Fruit fly (Drosophila melanogaster) whole organism, prepupa: Measurements from ENCODE around the gene CG42237.

Experiments used
- Blimp-1 ChIP-seq: fragments of 200-800 bp; sonication (Bioruptor generic); optimal IDR thresholded peaks from 3 replicates; lab custom pipeline; 2017; ENCODE audit warnings: missing biosample characterization, missing genetic modification characterization, mild to moderate bottlenecking, moderate library complexity, missing genetic modification reagents
- CG10669 ChIP-seq: fragments of 200-800 bp; sonication (Bioruptor generic); optimal IDR thresholded peaks from 3 replicates; lab custom pipeline; 2018; ENCODE audit warnings: missing biosample characterization, mild to moderate bottlenecking, missing genetic modification characterization, moderate library complexity
- CG11294 ChIP-seq: fragments of 200-800 bp; sonication (Bioruptor generic); IDR thresholded peaks from 2 replicates; pipeline ENCODE4 v1.3.6; 2022; ENCODE audit warnings: missing biosample characterization, missing genetic modification characterization
- CG11762 ChIP-seq: fragments of 200-800 bp; sonication (Bioruptor generic); optimal IDR thresholded peaks from 3 replicates; lab custom pipeline; 2016; ENCODE audit warnings: missing biosample characterization, missing genetic modification characterization; ENCODE audit not compliant: insufficient read depth
- CG11902 ChIP-seq: fragments of 200-800 bp; sonication (Bioruptor generic); optimal IDR thresholded peaks from 3 replicates; lab custom pipeline; 2016; ENCODE audit warnings: missing biosample characterization, missing genetic modification characterization
- CG15336 ChIP-seq: fragments of 200-800 bp; sonication (Bioruptor generic); IDR thresholded peaks from 2 replicates; pipeline ENCODE4 v1.3.6; 2022; ENCODE audit warnings: missing biosample characterization, missing genetic modification characterization
- CG16779 ChIP-seq: fragments of 200-800 bp; sonication (Bioruptor generic); optimal IDR thresholded peaks from 3 replicates; lab custom pipeline; 2017; ENCODE audit warnings: missing biosample characterization, mild to moderate bottlenecking, missing genetic modification characterization
- CG3032 ChIP-seq: fragments of 200-800 bp; optimal IDR thresholded peaks from 2 replicates; lab custom pipeline; 2019; ENCODE audit warnings: missing biosample characterization, mild to moderate bottlenecking, missing genetic modification characterization, moderate library complexity
- CG31627 ChIP-seq: fragments of 200-800 bp; sonication (Bioruptor generic); optimal IDR thresholded peaks from 3 replicates; lab custom pipeline; 2016; ENCODE audit warnings: missing biosample characterization, missing genetic modification characterization
- CG32006 ChIP-seq: fragments of 200-800 bp; sonication (Bioruptor generic); optimal IDR thresholded peaks from 3 replicates; lab custom pipeline; 2017; ENCODE audit warnings: missing biosample characterization, mild to moderate bottlenecking, missing genetic modification characterization
- CG34406 ChIP-seq: fragments of 200-800 bp; sonication (Bioruptor generic); optimal IDR thresholded peaks from 3 replicates; lab custom pipeline; 2016; ENCODE audit warnings: missing biosample characterization, missing genetic modification characterization
- CG3919 ChIP-seq: fragments of 200-800 bp; sonication (Bioruptor generic); optimal IDR thresholded peaks from 3 replicates; lab custom pipeline; 2016; ENCODE audit warnings: missing biosample characterization, missing genetic modification characterization
- CG4318 ChIP-seq: fragments of 200-800 bp; sonication (Bioruptor generic); optimal IDR thresholded peaks from 3 replicates; lab custom pipeline; 2017; ENCODE audit warnings: missing biosample characterization, mild to moderate bottlenecking, missing genetic modification characterization
- CG6163 ChIP-seq: fragments of 200-800 bp; sonication (Bioruptor generic); IDR thresholded peaks from 3 replicates; pipeline ENCODE4 v1.3.6; 2022; ENCODE audit warnings: missing biosample characterization, missing genetic modification characterization
- CG6276 ChIP-seq: fragments of 200-800 bp; sonication (Bioruptor generic); optimal IDR thresholded peaks from 2 replicates; lab custom pipeline; 2017; ENCODE audit warnings: missing biosample characterization, mild to moderate bottlenecking, missing genetic modification characterization
- CG6792 ChIP-seq: fragments of 200-800 bp; sonication (Bioruptor generic); optimal IDR thresholded peaks from 3 replicates; lab custom pipeline; 2016; ENCODE audit warnings: missing biosample characterization, missing genetic modification characterization
- CG6808 ChIP-seq: fragments of 200-800 bp; sonication (Bioruptor generic); optimal IDR thresholded peaks from 3 replicates; lab custom pipeline; 2017; ENCODE audit warnings: missing biosample characterization, missing genetic modification characterization, mild to moderate bottlenecking, moderate library complexity, missing genetic modification reagents
- CG6854 ChIP-seq: fragments of 200-800 bp; sonication (Bioruptor generic); optimal IDR thresholded peaks from 2 replicates; lab custom pipeline; 2017; ENCODE audit warnings: missing biosample characterization, mild to moderate bottlenecking, missing genetic modification characterization
- CG7368 ChIP-seq: fragments of 200-800 bp; sonication (Bioruptor generic); optimal IDR thresholded peaks from 3 replicates; lab custom pipeline; 2016; ENCODE audit warnings: missing biosample characterization, missing genetic modification characterization
- CG8119 ChIP-seq: fragments of 200-800 bp; sonication (Bioruptor generic); IDR thresholded peaks from 3 replicates; pipeline ENCODE4 v1.3.6; 2022; ENCODE audit warnings: missing biosample characterization, missing genetic modification characterization
- CG8319 ChIP-seq: fragments of 200-800 bp; sonication (Bioruptor generic); optimal IDR thresholded peaks from 3 replicates; lab custom pipeline; 2016; ENCODE audit warnings: missing biosample characterization, missing genetic modification characterization
- CG8632 ChIP-seq: fragments of 200-800 bp; sonication (Bioruptor generic); optimal IDR thresholded peaks from 3 replicates; lab custom pipeline; 2016; ENCODE audit warnings: missing biosample characterization, missing genetic modification characterization
- CG9139 ChIP-seq: fragments of 200-800 bp; sonication (Bioruptor generic); optimal IDR thresholded peaks from 3 replicates; lab custom pipeline; 2017; ENCODE audit warnings: missing biosample characterization, mild to moderate bottlenecking, missing genetic modification characterization
- Eip75B ChIP-seq: fragments of 200-800 bp; sonication (Bioruptor generic); optimal IDR thresholded peaks from 3 replicates; lab custom pipeline; 2016; ENCODE audit warnings: missing biosample characterization, missing genetic modification characterization
- Eip78C ChIP-seq: fragments of 200-800 bp; sonication (Bioruptor generic); peaks from one replicate; lab custom pipeline; 2016; ENCODE audit warnings: missing biosample characterization, missing genetic modification characterization
- Eip93F ChIP-seq: fragments of 200-800 bp; sonication (Bioruptor generic); optimal IDR thresholded peaks from 2 replicates; lab custom pipeline; 2016; ENCODE audit warnings: missing biosample characterization, mild to moderate bottlenecking, missing genetic modification characterization
- Ets21C ChIP-seq: fragments of 200-800 bp; sonication (Bioruptor generic); optimal IDR thresholded peaks from 3 replicates; lab custom pipeline; 2016; ENCODE audit warnings: missing biosample characterization, missing genetic modification characterization
- Gug ChIP-seq: fragments of 200-800 bp; sonication (Bioruptor generic); IDR thresholded peaks from 2 replicates; pipeline ENCODE4 v1.3.6; 2022; ENCODE audit warnings: missing biosample characterization, missing genetic modification characterization
- Hr38 ChIP-seq: sonication (Bioruptor generic); optimal IDR thresholded peaks from 2 replicates; lab custom pipeline; 2016; ENCODE audit warnings: missing biosample characterization, missing genetic modification characterization
- Hr39 ChIP-seq: fragments of 200-800 bp; sonication (Bioruptor generic); optimal IDR thresholded peaks from 2 replicates; lab custom pipeline; 2016; ENCODE audit warnings: missing biosample characterization, missing genetic modification characterization
- Lpt ChIP-seq: fragments of 200-800 bp; sonication (Bioruptor generic); optimal IDR thresholded peaks from 3 replicates; lab custom pipeline; 2016; ENCODE audit warnings: missing biosample characterization, missing genetic modification characterization
- Met ChIP-seq: fragments of 200-800 bp; sonication (Bioruptor generic); optimal IDR thresholded peaks from 3 replicates; lab custom pipeline; 2016; ENCODE audit warnings: missing biosample characterization, missing genetic modification characterization
- OdsH ChIP-seq: fragments of 200-800 bp; sonication (Bioruptor generic); optimal IDR thresholded peaks from 3 replicates; lab custom pipeline; 2016; ENCODE audit warnings: missing biosample characterization, missing genetic modification characterization
- Smox ChIP-seq: fragments of 200-800 bp; sonication (Bioruptor generic); optimal IDR thresholded peaks from 3 replicates; lab custom pipeline; 2016; ENCODE audit warnings: missing biosample characterization, missing genetic modification characterization
- Sox102F ChIP-seq: fragments of 200-800 bp; sonication (Bioruptor generic); optimal IDR thresholded peaks from 2 replicates; lab custom pipeline; 2016; ENCODE audit warnings: missing biosample characterization, mild to moderate bottlenecking, missing genetic modification characterization
- Sox14 ChIP-seq: fragments of 200-800 bp; sonication (Bioruptor generic); optimal IDR thresholded peaks from 3 replicates; lab custom pipeline; 2016; ENCODE audit warnings: missing biosample characterization, missing genetic modification characterization
- Sox15 ChIP-seq: fragments of 200-800 bp; sonication (Bioruptor generic); optimal IDR thresholded peaks from 3 replicates; lab custom pipeline; 2016; ENCODE audit warnings: missing biosample characterization, missing genetic modification characterization
- achi ChIP-seq: fragments of 200-800 bp; sonication (Bioruptor generic); optimal IDR thresholded peaks from 3 replicates; lab custom pipeline; 2016; ENCODE audit warnings: missing biosample characterization, missing genetic modification characterization
- cyc ChIP-seq: fragments of 200-800 bp; sonication (Bioruptor generic); optimal IDR thresholded peaks from 3 replicates; lab custom pipeline; 2016; ENCODE audit warnings: missing biosample characterization, missing genetic modification characterization
- dac ChIP-seq: fragments of 200-800 bp; sonication (Bioruptor generic); optimal IDR thresholded peaks from 2 replicates; lab custom pipeline; 2017; ENCODE audit warnings: missing biosample characterization, mild to moderate bottlenecking, missing genetic modification characterization
- dsx ChIP-seq: fragments of 200-800 bp; optimal IDR thresholded peaks from 3 replicates; lab custom pipeline; 2019; ENCODE audit warnings: missing biosample characterization, mild to moderate bottlenecking, missing genetic modification characterization, moderate library complexity; ENCODE audit not compliant: poor library complexity, severe bottlenecking
- eg ChIP-seq: fragments of 200-800 bp; sonication (Bioruptor generic); IDR thresholded peaks from 3 replicates; pipeline ENCODE4 v1.3.6; 2022; ENCODE audit warnings: missing biosample characterization, missing genetic modification characterization
- esn ChIP-seq: fragments of 200-800 bp; sonication (Bioruptor generic); optimal IDR thresholded peaks from 2 replicates; lab custom pipeline; 2016; ENCODE audit warnings: missing biosample characterization, mild to moderate bottlenecking, missing genetic modification characterization, moderate library complexity
- fd59A ChIP-seq: fragments of 200-800 bp; sonication (Bioruptor generic); optimal IDR thresholded peaks from 2 replicates; lab custom pipeline; 2017; ENCODE audit warnings: missing biosample characterization, mild to moderate bottlenecking, missing genetic modification characterization, missing genetic modification reagents
- fd85E ChIP-seq: fragments of 200-800 bp; sonication (Bioruptor generic); optimal IDR thresholded peaks from 3 replicates; lab custom pipeline; 2016; ENCODE audit warnings: missing biosample characterization, missing genetic modification characterization
- net ChIP-seq: fragments of 200-800 bp; sonication (Bioruptor generic); optimal IDR thresholded peaks from 3 replicates; lab custom pipeline; 2016; ENCODE audit warnings: missing biosample characterization, missing genetic modification characterization
- pdm3 ChIP-seq: fragments of 200-800 bp; sonication (Bioruptor generic); optimal IDR thresholded peaks from 3 replicates; lab custom pipeline; 2016; ENCODE audit warnings: missing biosample characterization, missing genetic modification characterization
- salr ChIP-seq, 2 experiments: fragments of 200-800 bp; sonication (Bioruptor generic); optimal IDR thresholded peaks; 3 replicates each; lab custom pipeline; 2016 to 2018; ENCODE audit warnings: missing biosample characterization in 2 of 2, missing genetic modification characterization in 2 of 2, mild to moderate bottlenecking in 1 of 2
- spab ChIP-seq: fragments of 200-800 bp; sonication (Bioruptor generic); optimal IDR thresholded peaks from 2 replicates; lab custom pipeline; 2017; ENCODE audit warnings: missing biosample characterization, mild to moderate bottlenecking, missing genetic modification characterization, missing genetic modification reagents
- ss ChIP-seq, 2 experiments: fragments of 200-800 bp; sonication (Bioruptor generic); optimal IDR thresholded peaks; 2 replicates in 1 of 2; 3 replicates in 1 of 2; lab custom pipeline; 2017 to 2018; ENCODE audit warnings: mild to moderate bottlenecking in 2 of 2, missing biosample characterization in 2 of 2, missing genetic modification characterization in 2 of 2, moderate library complexity in 1 of 2
- svp ChIP-seq: fragments of 200-800 bp; sonication (Bioruptor generic); peaks from one replicate; lab custom pipeline; 2016; ENCODE audit warnings: missing biosample characterization, missing genetic modification characterization
- topi ChIP-seq: fragments of 200-800 bp; sonication (Bioruptor generic); optimal IDR thresholded peaks from 3 replicates; lab custom pipeline; 2016; ENCODE audit warnings: missing biosample characterization, missing genetic modification characterization
- vri ChIP-seq: fragments of 200-800 bp; sonication (Bioruptor generic); optimal IDR thresholded peaks from 3 replicates; lab custom pipeline; 2016; ENCODE audit warnings: missing biosample characterization, mild to moderate bottlenecking, missing genetic modification characterization

Gene CG42237

DNA sequence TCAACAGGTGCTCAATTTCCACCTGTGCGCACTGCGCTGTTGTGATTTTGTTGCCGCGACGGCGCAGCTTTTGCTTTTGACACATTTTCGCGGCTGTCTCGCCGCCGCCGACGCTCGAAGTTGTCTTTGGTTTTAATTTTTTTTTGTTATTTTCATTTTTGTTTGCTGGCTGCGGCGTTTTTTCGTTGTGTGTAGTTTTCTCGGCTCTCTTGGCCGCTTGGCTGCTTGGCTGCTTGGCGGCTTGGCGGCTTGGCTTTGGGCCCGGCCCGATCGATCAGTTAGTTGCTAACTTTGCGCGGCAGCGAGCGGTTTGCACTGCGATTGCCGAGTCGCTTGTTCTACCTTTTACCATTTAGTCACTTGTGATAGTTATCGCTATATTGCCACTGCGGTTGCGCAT, at the start of gene CG42237:
Gene CG42237, plus strand, starts transcription at position 271 of the 400 bp plus-strand sequence.
- TF ChIP-seq CG34406 (no peak), CG15336 (GFP tag; lab: Robert Waterston, UW) (peak; percentile 65; the same call in 1 of the 2 replicates), vri (no peak), fd59A (GFP tag; lab: Kevin White, UChicago) (no peak), svp (no peak), CG9139 (peak; percentile 44), Smox (GFP tag; lab: Kevin White, UChicago) (no peak), CG11294 (GFP tag; lab: Robert Waterston, UW) (no peak), ss (GFP tag; optimal IDR thresholded peaks at IDR 0.05; lab: Kevin White, UChicago) (peak; percentile 34), CG3032 (no peak), CG11762 (GFP tag; lab: Kevin White, UChicago) (no peak), CG3919 (GFP tag; lab: Kevin White, UChicago) (no peak), Eip75B (GFP tag; lab: Kevin White, UChicago) (peak; percentile 8), CG7368 (GFP tag; lab: Kevin White, UChicago) (no peak), Met (no peak), CG6808 (GFP tag; lab: Kevin White, UChicago) (peak; percentile 51), CG8319 (GFP tag; lab: Kevin White, UChicago) (no peak), achi (no peak), pdm3 (GFP tag; lab: Kevin White, UChicago) (no peak), CG6792 (GFP tag; lab: Kevin White, UChicago) (no peak), CG6276 (GFP tag; lab: Kevin White, UChicago) (peak; percentile 21), CG10669 (GFP tag; lab: Kevin White, UChicago) (no peak), CG6163 (GFP tag; lab: Robert Waterston, UW) (peak; percentile 49; the same call in 1 of the 3 replicates), CG6854 (no peak), CG4318 (GFP tag; lab: Kevin White, UChicago) (no peak), Lpt (GFP tag; lab: Kevin White, UChicago) (no peak), dsx (GFP tag; lab: Kevin White, UChicago) (peak; percentile 24), Hr39 (GFP tag; lab: Kevin White, UChicago) (no peak), CG32006 (no peak), eg (GFP tag; lab: Robert Waterston, UW) (peak; percentile 77; the same call in 2 of the 3 replicates), topi (GFP tag; lab: Kevin White, UChicago) (no peak), Sox15 (GFP tag; lab: Kevin White, UChicago) (no peak), Blimp-1 (no peak), Gug (GFP tag; lab: Robert Waterston, UW) (peak; percentile 18; the same call in 1 of the 2 replicates), Eip78C (no peak), cyc (no peak), esn (GFP tag; lab: Kevin White, UChicago) (no peak), Sox14 (no peak), Ets21C (GFP tag; lab: Kevin White, UChicago) (no peak), Eip93F (no peak), CG31627 (GFP tag; lab: Kevin White, UChicago) (no peak), OdsH (GFP tag; lab: Kevin White, UChicago) (peak; percentile 20), CG11902 (GFP tag; lab: Kevin White, UChicago) (no peak), net (GFP tag; lab: Kevin White, UChicago) (peak; percentile 29), salr (GFP tag; optimal IDR thresholded peaks at IDR 0.05; lab: Kevin White, UChicago) (no peak), Sox102F (GFP tag; lab: Kevin White, UChicago) (no peak), CG8119 (GFP tag; lab: Robert Waterston, UW) (peak; percentile 69), Hr38 (no peak), CG8632 (GFP tag; lab: Kevin White, UChicago) (peak; percentile 8), spab (GFP tag; lab: Kevin White, UChicago) (no peak), CG16779 (no peak), dac (no peak), fd85E (GFP tag; lab: Kevin White, UChicago) (no peak)
